Worm (Caenorhabditis elegans) whole organism, late embryonic: Measurements from ENCODE around the gene npr-15.
A peak's percentile ranks its signal among the peaks of the same experiment; 100 is the strongest.

Experiments used
- C08G9.2 ChIP-seq: sonication (generic microtip); optimal IDR thresholded peaks from 2 replicates; lab custom pipeline; 2016; ENCODE audit warnings: mild to moderate bottlenecking, missing genetic modification characterization, moderate library complexity, missing compliant biosample characterization
- F13H6.1 ChIP-seq: sonication (generic microtip); optimal IDR thresholded peaks from 2 replicates; lab custom pipeline; 2016; ENCODE audit warnings: missing genetic modification characterization, missing compliant biosample characterization
- T23F11.4 ChIP-seq: fragments of 200-800 bp; sonication (Bioruptor generic); optimal IDR thresholded peaks from 2 replicates; lab custom pipeline; 2018; ENCODE audit warnings: mild to moderate bottlenecking, missing genetic modification characterization, missing compliant biosample characterization
- ceh-18 ChIP-seq: sonication (generic microtip); optimal IDR thresholded peaks from 2 replicates; lab custom pipeline; 2016; ENCODE audit warnings: missing genetic modification characterization, missing compliant biosample characterization
- ceh-2 ChIP-seq: sonication (generic microtip); optimal IDR thresholded peaks from 2 replicates; lab custom pipeline; 2016; ENCODE audit warnings: missing genotype, missing genetic modification characterization, missing compliant biosample characterization
- ceh-24 ChIP-seq: sonication (generic microtip); optimal IDR thresholded peaks from 2 replicates; lab custom pipeline; 2016; ENCODE audit warnings: mild to moderate bottlenecking, missing genetic modification characterization, missing compliant biosample characterization
- ceh-31 ChIP-seq: sonication (generic microtip); optimal IDR thresholded peaks from 2 replicates; lab custom pipeline; 2016; ENCODE audit warnings: missing genetic modification characterization, missing compliant biosample characterization
- che-1 ChIP-seq: sonication (generic microtip); optimal IDR thresholded peaks from 2 replicates; lab custom pipeline; 2016; ENCODE audit warnings: mild to moderate bottlenecking, missing genetic modification characterization, missing compliant biosample characterization
- dmd-4 ChIP-seq: sonication (generic microtip); optimal IDR thresholded peaks from 2 replicates; lab custom pipeline; 2016; ENCODE audit warnings: borderline replicate concordance, missing genetic modification characterization, missing compliant biosample characterization
- elt-2 ChIP-seq: sonication (generic microtip); optimal IDR thresholded peaks from 2 replicates; lab custom pipeline; 2016; ENCODE audit warnings: missing genetic modification reagents, missing genetic modification characterization, missing compliant biosample characterization
- elt-4 ChIP-seq: sonication (generic microtip); optimal IDR thresholded peaks from 2 replicates; lab custom pipeline; 2016; ENCODE audit warnings: missing genetic modification characterization, missing compliant biosample characterization
- eyg-1 ChIP-seq: sonication (generic microtip); optimal IDR thresholded peaks from 2 replicates; lab custom pipeline; 2016; ENCODE audit warnings: missing genotype, missing genetic modification characterization, missing compliant biosample characterization
- fkh-10 ChIP-seq: fragments of 150-350 bp; optimal IDR thresholded peaks from 2 replicates; lab custom pipeline; 2014; ENCODE audit warnings: missing biosample characterization, missing genetic modification reagents, missing genetic modification characterization
- fkh-6 ChIP-seq: sonication (generic microtip); optimal IDR thresholded peaks from 2 replicates; lab custom pipeline; 2016; ENCODE audit warnings: missing genetic modification characterization, missing compliant biosample characterization
- hlh-13 ChIP-seq: fragments of 200-800 bp; sonication (Bioruptor generic); optimal IDR thresholded peaks from 2 replicates; lab custom pipeline; 2018; ENCODE audit warnings: mild to moderate bottlenecking, missing genetic modification characterization, missing compliant biosample characterization
- hlh-30 ChIP-seq: sonication (generic microtip); optimal IDR thresholded peaks from 2 replicates; lab custom pipeline; 2017; ENCODE audit warnings: antibody characterized with exemption, missing genetic modification characterization, missing compliant biosample characterization; ENCODE audit not compliant: insufficient read depth
- hlh-8 ChIP-seq: sonication (generic microtip); optimal IDR thresholded peaks from 2 replicates; lab custom pipeline; 2016; ENCODE audit warnings: missing genotype, missing genetic modification characterization, missing compliant biosample characterization
- lin-11 ChIP-seq: fragments of 200-800 bp; sonication (Bioruptor generic); optimal IDR thresholded peaks from 2 replicates; lab custom pipeline; 2018; ENCODE audit warnings: mild to moderate bottlenecking, missing genetic modification characterization, missing compliant biosample characterization
- nhr-11 ChIP-seq: fragments of 150-350 bp; optimal IDR thresholded peaks from 2 replicates; lab custom pipeline; 2014; ENCODE audit warnings: missing biosample characterization, missing genetic modification characterization
- nhr-232 ChIP-seq: sonication (generic microtip); optimal IDR thresholded peaks from 2 replicates; lab custom pipeline; 2016; ENCODE audit warnings: missing genetic modification characterization, missing compliant biosample characterization
- npax-4 ChIP-seq: sonication (generic microtip); optimal IDR thresholded peaks from 2 replicates; lab custom pipeline; 2016; ENCODE audit warnings: missing genetic modification characterization, missing compliant biosample characterization
- pat-9 ChIP-seq: fragments of 200-800 bp; sonication (Bioruptor generic); optimal IDR thresholded peaks from 2 replicates; lab custom pipeline; 2018; ENCODE audit warnings: mild to moderate bottlenecking, missing genetic modification characterization, moderate library complexity, missing compliant biosample characterization
- pax-1 ChIP-seq: fragments of 150-350 bp; optimal IDR thresholded peaks from 2 replicates; lab custom pipeline; 2014; ENCODE audit warnings: missing biosample characterization, missing genetic modification characterization
- pqm-1 ChIP-seq: sonication (generic microtip); optimal IDR thresholded peaks from 2 replicates; lab custom pipeline; 2016; ENCODE audit warnings: missing genetic modification characterization, missing compliant biosample characterization
- pros-1 ChIP-seq: fragments of 150-350 bp; optimal IDR thresholded peaks from 2 replicates; lab custom pipeline; 2014; ENCODE audit warnings: missing biosample characterization, missing genetic modification reagents, missing genetic modification characterization
- ref-2 ChIP-seq: sonication (generic microtip); optimal IDR thresholded peaks from 2 replicates; lab custom pipeline; 2016; ENCODE audit warnings: missing genetic modification characterization, missing compliant biosample characterization
- sox-4 ChIP-seq: sonication (generic microtip); optimal IDR thresholded peaks from 2 replicates; lab custom pipeline; 2017; ENCODE audit warnings: mild to moderate bottlenecking, missing genetic modification characterization, inconsistent platforms, missing compliant biosample characterization
- tbx-2 ChIP-seq: sonication (generic microtip); optimal IDR thresholded peaks from 2 replicates; lab custom pipeline; 2016; ENCODE audit warnings: missing genetic modification characterization, missing compliant biosample characterization
- unc-3 ChIP-seq, 2 experiments: fragments of 200-800 bp in 1 of 2; sonication (Bioruptor generic) in 1 of 2; sonication (generic microtip) in 1 of 2; conservative IDR thresholded peaks in 1 of 2; optimal IDR thresholded peaks in 1 of 2; 2 replicates each; pipeline versions ENCODE4 v1.3.6 to Lab custom; 2016 to 2022; ENCODE audit warnings: missing compliant biosample characterization in 2 of 2, missing genetic modification characterization in 2 of 2, missing genetic modification reagents in 1 of 2
- unc-42 ChIP-seq: sonication (generic microtip); optimal IDR thresholded peaks from 2 replicates; lab custom pipeline; 2016; ENCODE audit warnings: missing genotype, missing genetic modification characterization, missing compliant biosample characterization
- zip-5 ChIP-seq: sonication (generic microtip); optimal IDR thresholded peaks from 2 replicates; lab custom pipeline; 2016; ENCODE audit warnings: missing genetic modification characterization, missing compliant biosample characterization
- ztf-16 ChIP-seq: sonication (generic microtip); optimal IDR thresholded peaks from 2 replicates; lab custom pipeline; 2017; ENCODE audit warnings: missing genetic modification characterization, missing compliant biosample characterization

Gene npr-15

DNA sequence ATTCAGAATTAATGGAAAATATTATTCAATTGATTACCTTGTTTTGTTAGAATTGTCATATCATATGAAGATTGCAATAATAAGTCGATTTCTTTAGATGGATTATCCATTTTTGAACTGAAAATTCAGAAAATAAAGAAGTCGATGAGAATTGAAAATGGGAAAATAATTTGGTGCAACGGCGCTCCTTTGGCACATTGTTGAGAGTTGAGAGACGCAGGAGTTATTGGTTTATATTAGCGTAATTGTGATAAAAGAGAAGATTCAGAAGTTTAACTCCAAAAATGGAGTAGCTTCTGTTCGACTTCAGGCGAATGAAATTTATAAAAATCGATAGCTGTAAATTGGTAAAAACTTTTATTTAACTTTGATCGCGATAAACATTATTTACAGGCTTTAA, 25.1 kb upstream of the npr-15 start, which contains the start of gene C14B1.8:
C14B1.8 (minus strand) TSS at position 117 of the 400 bp plus-strand sequence.
- TF ChIP-seq F13H6.1 (tag; lab: Kevin White, UChicago) = no peak
- peak; percentile 95 for TF ChIP-seq unc-42 (tag; lab: Kevin White, UChicago)

- TF ChIP-seq ceh-24 (no peak), tbx-2 (tag; lab: Kevin White, UChicago) (peak; percentile 16)
These were observed 21.7 kb upstream of the npr-15 start for ce11 chrIII:3716073-3716659.

- no peak for TF ChIP-seq nhr-11 (tag; lab: Kevin White, UChicago)
- TF ChIP-seq dmd-4 (tag; lab: Kevin White, UChicago) = no peak
- TF ChIP-seq unc-3 (GFP tag; conservative IDR thresholded peaks at IDR 0.05; lab: Robert Waterston, UW) = no peak
- TF ChIP-seq unc-3 (tag; optimal IDR thresholded peaks at IDR 0.05; lab: Kevin White, UChicago) = no peak
- TF ChIP-seq hlh-8 (tag; lab: Kevin White, UChicago) = no peak
- no peak for TF ChIP-seq pqm-1
- TF ChIP-seq zip-5 (tag; lab: Kevin White, UChicago) = no peak
- TF ChIP-seq sox-4 (tag; lab: Kevin White, UChicago) = no peak
- no peak for TF ChIP-seq ceh-18
- TF ChIP-seq elt-2 (tag; lab: Kevin White, UChicago) = no peak
- no peak for TF ChIP-seq pax-1 (tag; lab: Kevin White, UChicago)
- TF ChIP-seq pros-1 (tag; lab: Kevin White, UChicago) = no peak
- no peak for TF ChIP-seq ceh-24
- TF ChIP-seq, all 69 proteins: peak for 0
These were observed 18.7 kb upstream of the npr-15 start, which contains the start of gene nrde-1 for ce11 chrIII:3713163-3713562. TSS of gene nrde-1 (plus strand) at chrIII:3713463.

ce11 chrIII:3709030-3709429, 14.6 kb upstream of the npr-15 start, which contains the start of gene alkb-8:
TSS of gene alkb-8 (plus strand) at chrIII:3709330.
- TF ChIP-seq ref-2 (tag; lab: Kevin White, UChicago) = no peak
- TF ChIP-seq zip-5 (tag; lab: Kevin White, UChicago) = no peak

DNA sequence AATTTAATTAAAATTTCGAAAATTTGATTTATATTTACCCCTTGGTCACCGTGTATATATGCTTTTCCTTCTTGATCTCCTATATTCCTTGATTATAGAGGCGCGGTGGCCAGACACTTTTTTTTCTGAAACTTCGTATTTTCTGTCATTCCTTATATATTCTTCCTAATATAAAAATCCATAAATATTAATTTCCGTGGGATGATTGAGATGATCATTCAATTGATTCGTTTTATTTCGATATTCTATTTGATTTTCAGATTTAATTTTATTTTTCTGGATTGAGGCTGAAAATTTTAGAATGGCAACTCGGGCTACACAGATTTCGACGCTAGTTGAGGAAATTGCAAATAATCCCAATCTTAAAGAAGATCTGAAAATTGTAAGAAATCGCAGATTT, 12.1 kb upstream of the npr-15 start, which contains the start of gene dph-1:
dph-1 (plus strand) TSS at position 301 of the 400 bp plus-strand sequence.
- TF ChIP-seq elt-2 (tag; lab: Kevin White, UChicago) (no peak), lin-11 (tag; lab: Kevin White, UChicago) (no peak)

DNA sequence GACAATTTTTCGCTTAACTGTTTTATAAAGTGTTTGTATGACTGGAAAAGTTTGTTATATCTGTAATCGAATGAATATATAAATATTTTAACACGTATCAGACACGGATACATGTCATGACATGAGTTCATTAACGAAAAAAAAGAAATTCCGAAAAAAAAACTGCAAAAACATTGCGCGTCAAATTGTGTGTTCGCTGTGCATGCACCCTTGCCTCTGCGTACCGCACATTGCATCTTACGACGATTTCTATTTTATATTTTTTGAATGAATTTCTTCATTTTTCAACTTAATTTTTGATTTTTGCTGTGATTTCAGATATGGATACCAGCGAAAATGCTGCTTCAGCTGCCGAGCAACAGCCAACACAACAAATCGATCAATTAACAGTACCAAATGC, 10.5 kb upstream of the npr-15 start, which contains the start of gene wdr-5.1:
wdr-5.1 (plus strand) TSS at position 319 of the 400 bp plus-strand sequence.
- TF ChIP-seq hlh-13 (GFP tag; lab: Kevin White, UChicago) = no peak
- no peak for TF ChIP-seq pax-1 (tag; lab: Kevin White, UChicago)
- TF ChIP-seq eyg-1 (tag; lab: Kevin White, UChicago) = no peak
- TF ChIP-seq C08G9.2 (tag; lab: Kevin White, UChicago) = no peak
- TF ChIP-seq ceh-31 (tag; lab: Kevin White, UChicago) = no peak
- no peak for TF ChIP-seq unc-42 (tag; lab: Kevin White, UChicago)
- no peak for TF ChIP-seq pat-9
- TF ChIP-seq ztf-16 (tag; lab: Kevin White, UChicago) = no peak
- no peak for TF ChIP-seq ceh-2 (tag; lab: Kevin White, UChicago)
- TF ChIP-seq elt-4 (tag; lab: Kevin White, UChicago) = no peak
- TF ChIP-seq pros-1 (tag; lab: Kevin White, UChicago) = no peak
- TF ChIP-seq fkh-10 = no peak
- no peak for TF ChIP-seq nhr-232 (tag; lab: Kevin White, UChicago)
- TF ChIP-seq, all 69 proteins: peak for 0

DNA sequence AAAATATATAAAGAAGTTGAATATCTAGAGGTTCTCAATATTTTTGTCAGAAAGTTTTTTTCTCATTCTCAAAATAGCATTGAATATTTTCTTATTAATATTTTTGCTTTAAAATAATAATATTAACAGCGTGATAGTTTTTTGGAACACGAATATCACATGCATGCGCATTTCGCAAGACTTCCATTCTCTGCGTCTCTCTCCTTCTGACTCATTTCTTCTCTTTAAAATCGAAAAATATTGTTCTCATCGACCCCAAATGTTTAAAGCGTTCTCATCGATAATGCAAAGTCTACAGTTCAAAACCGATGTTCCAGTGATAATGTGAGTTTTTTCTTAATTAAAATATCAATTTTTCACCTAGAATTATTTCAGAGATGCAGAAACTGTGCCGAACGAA, 8.9 kb upstream of the npr-15 start, which contains the start of gene C14B1.3:
C14B1.3 (plus strand) TSS at position 168 of the 400 bp plus-strand sequence.
- TF ChIP-seq pat-9 (no peak), npax-4 (tag; lab: Kevin White, UChicago) (no peak), T23F11.4 (no peak), fkh-6 (tag; lab: Kevin White, UChicago) (no peak), hlh-30 (peak; percentile 45), che-1 (no peak), pros-1 (tag; lab: Kevin White, UChicago) (no peak)
